Worm (Caenorhabditis elegans): ENCODE results near the gene pbo-6.
A peak's percentile ranks its signal among the peaks of the same experiment; 100 is the strongest.

pbo-6 gene

ce11 chrX:17434234-17434633, 5.4 kb downstream of the pbo-6 start, which contains the start of gene fubl-3:
fubl-3 (plus strand) TSS chrX:17434445.
- peak; percentile 55 for TF ChIP-seq lin-39 (tag; optimal IDR thresholded peaks at IDR 0.05)
- no peak for TF ChIP-seq nhr-237 (tag; optimal IDR thresholded peaks at IDR 0.05)
- no peak for TF ChIP-seq zag-1 (tag; optimal IDR thresholded peaks at IDR 0.05)
- peak; percentile 14 for TF ChIP-seq nhr-23 (tag; optimal IDR thresholded peaks at IDR 0.05)
- TF ChIP-seq lin-15B (tag; optimal IDR thresholded peaks at IDR 0.05): peak; percentile 27
- TF ChIP-seq skn-1 (tag; optimal IDR thresholded peaks at IDR 0.05): peak; percentile 11
- peak; percentile 27 for TF ChIP-seq elt-2 (tag; optimal IDR thresholded peaks at IDR 0.05)
- peak; percentile 82 for TF ChIP-seq nfya-1 (tag; optimal IDR thresholded peaks at IDR 0.05; ENCODE audit: insufficient read depth)
- TF ChIP-seq tbx-2 (tag; optimal IDR thresholded peaks at IDR 0.05): no peak
- peak; percentile 7 for TF ChIP-seq nhr-25 (tag; optimal IDR thresholded peaks at IDR 0.05)
- no peak for TF ChIP-seq ama-1 (optimal IDR thresholded peaks at IDR 0.05)
- TF ChIP-seq elt-1 (tag; optimal IDR thresholded peaks at IDR 0.05): peak; percentile 1
- TF ChIP-seq snpc-4 (tag; optimal IDR thresholded peaks at IDR 0.05): peak; percentile 72
- no peak for TF ChIP-seq daf-12 (tag; optimal IDR thresholded peaks at IDR 0.05)
- TF ChIP-seq pha-4 (tag; optimal IDR thresholded peaks at IDR 0.05): peak; percentile 23
- no peak for TF ChIP-seq eor-1 (tag; optimal IDR thresholded peaks at IDR 0.05)

DNA sequence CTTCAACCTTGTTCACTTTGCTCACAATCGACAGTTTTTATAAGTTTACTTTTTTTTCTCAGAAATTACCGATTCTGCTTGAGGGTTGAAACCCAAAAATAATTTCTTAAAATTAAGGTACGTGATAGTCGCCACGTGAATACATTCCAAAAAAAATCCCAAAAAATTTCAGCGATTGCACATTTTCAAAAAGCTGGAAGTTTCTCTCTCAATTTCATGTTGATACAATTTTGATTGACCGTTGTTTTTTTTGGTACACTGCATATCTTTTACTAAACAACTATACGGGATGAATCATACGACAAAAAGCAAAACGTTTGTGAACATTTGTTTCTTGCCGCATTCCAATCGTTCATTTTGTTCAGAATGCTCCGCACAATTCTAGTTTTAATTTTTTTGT, 9.5 kb downstream of the pbo-6 start, which contains the start of gene C36E6.8:
TSS of gene C36E6.8 (plus strand) at position 301 of the 400 bp plus-strand sequence.
- TF ChIP-seq nhr-76 (tag; optimal IDR thresholded peaks at IDR 0.05): no peak
- no peak for TF ChIP-seq daf-12 (tag; optimal IDR thresholded peaks at IDR 0.05)

DNA sequence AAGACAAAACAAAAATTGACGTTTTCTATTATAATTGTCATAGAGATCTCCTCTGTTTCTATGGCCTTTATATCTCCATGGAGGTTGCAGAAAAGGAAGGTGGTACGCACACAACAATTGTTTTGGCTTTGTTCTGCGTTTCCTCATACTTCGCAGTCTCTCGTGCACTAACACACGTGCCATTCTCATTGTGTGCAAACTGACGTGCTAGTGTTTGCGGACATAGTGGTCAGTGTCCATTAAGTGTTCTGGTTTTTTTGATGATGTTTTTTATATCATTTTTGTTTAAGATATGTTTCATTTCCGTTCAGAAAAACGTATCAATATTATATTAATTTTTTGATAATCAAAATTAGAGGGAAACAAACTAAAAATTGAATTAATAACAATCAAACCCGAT, 22.6 kb downstream of the pbo-6 start, which contains the start of gene C36E6.2:
TSS of gene C36E6.2 (plus strand) at position 261 of the 400 bp plus-strand sequence.
- TF ChIP-seq pha-4 (tag; optimal IDR thresholded peaks at IDR 0.05) (peak; percentile 80), snpc-4 (tag; optimal IDR thresholded peaks at IDR 0.05) (peak; percentile 65), jun-1 (tag; optimal IDR thresholded peaks at IDR 0.05) (peak; percentile 25), nhr-43 (tag; optimal IDR thresholded peaks at IDR 0.05; ENCODE audit: poor library complexity, severe bottlenecking) (peak; percentile 31), nhr-11 (tag; optimal IDR thresholded peaks at IDR 0.05) (no peak), lsy-12 (tag; optimal IDR thresholded peaks at IDR 0.05) (peak; percentile 42), mdl-1 (tag; optimal IDR thresholded peaks at IDR 0.05) (peak; percentile 98), elt-2 (tag; optimal IDR thresholded peaks at IDR 0.05) (peak; percentile 44), fos-1 (tag; optimal IDR thresholded peaks at IDR 0.05) (no peak), ceh-28 (tag; optimal IDR thresholded peaks at IDR 0.05) (peak; percentile 34), egl-5 (tag; optimal IDR thresholded peaks at IDR 0.05) (peak; percentile 89), nhr-12 (tag; optimal IDR thresholded peaks at IDR 0.05) (no peak), zag-1 (tag; optimal IDR thresholded peaks at IDR 0.05) (no peak), nhr-25 (tag; optimal IDR thresholded peaks at IDR 0.05) (peak; percentile 81), lin-15B (tag; optimal IDR thresholded peaks at IDR 0.05) (peak; percentile 27), lin-39 (tag; optimal IDR thresholded peaks at IDR 0.05) (peak; percentile 69), hmg-11 (tag; optimal IDR thresholded peaks at IDR 0.05) (peak; percentile 91), nhr-23 (tag; optimal IDR thresholded peaks at IDR 0.05) (peak; percentile 74), unc-39 (tag; optimal IDR thresholded peaks at IDR 0.05) (no peak), tbx-2 (tag; optimal IDR thresholded peaks at IDR 0.05) (no peak), nfya-1 (tag; optimal IDR thresholded peaks at IDR 0.05; ENCODE audit: insufficient read depth) (peak; percentile 77), nhr-77 (tag; optimal IDR thresholded peaks at IDR 0.05) (no peak), skn-1 (tag; optimal IDR thresholded peaks at IDR 0.05) (peak; percentile 62)

DNA sequence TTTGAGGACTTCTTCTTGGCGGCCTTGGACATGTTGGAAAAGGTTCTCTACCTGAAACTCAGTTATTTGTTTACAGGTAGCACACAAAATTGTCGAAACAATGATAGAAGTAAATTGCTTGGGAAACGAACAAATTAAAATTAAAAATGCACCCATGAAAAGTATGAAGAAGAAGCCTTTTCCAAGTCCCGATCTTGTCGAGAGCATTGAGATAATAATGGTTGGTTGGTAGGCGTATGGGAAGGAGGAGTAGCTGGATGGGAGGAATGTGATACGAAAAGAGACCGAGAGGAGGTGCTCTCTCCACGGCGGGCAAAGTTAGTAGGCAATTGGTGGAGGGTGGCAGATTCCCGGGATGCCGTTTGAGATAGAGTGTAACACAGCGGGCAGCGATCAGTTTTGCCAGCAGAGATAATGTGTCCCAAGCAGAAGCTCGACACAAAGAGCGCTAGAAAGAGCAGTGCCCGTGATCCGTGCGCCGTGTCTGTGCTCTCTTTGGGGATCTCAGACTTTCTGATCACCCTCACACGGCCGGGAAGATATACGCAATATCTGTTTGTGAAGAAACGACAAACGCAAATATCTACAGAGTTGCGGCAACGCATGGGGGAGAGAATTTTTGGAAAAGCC, 27.8 kb downstream of the pbo-6 start, which contains the start of gene mlc-2:
TSS of gene mlc-2 (minus strand) at position 51 of the 630 bp plus-strand sequence.
- TF ChIP-seq elt-2 (tag; optimal IDR thresholded peaks at IDR 0.05) (no peak), unc-62 (GFP tag; optimal IDR thresholded peaks at IDR 0.05) (no peak), ztf-4 (tag; optimal IDR thresholded peaks at IDR 0.05) (no peak), ceh-28 (tag; optimal IDR thresholded peaks at IDR 0.05) (no peak), pha-4 (tag; optimal IDR thresholded peaks at IDR 0.05) (peak; percentile 19), lin-39 (tag; optimal IDR thresholded peaks at IDR 0.05) (peak; percentile 8), nhr-25 (tag; optimal IDR thresholded peaks at IDR 0.05) (no peak)

ce11 chrX:17458887-17459286, 30.0 kb downstream of the pbo-6 start, which contains the start of gene mlc-1:
mlc-1 (plus strand) TSS chrX:17459210.
- TF ChIP-seq egl-27 (tag; optimal IDR thresholded peaks at IDR 0.05): no peak
- no peak for TF ChIP-seq fos-1 (tag; optimal IDR thresholded peaks at IDR 0.05)
- no peak for TF ChIP-seq egl-5 (tag; optimal IDR thresholded peaks at IDR 0.05)
- no peak for TF ChIP-seq nhr-11 (tag; optimal IDR thresholded peaks at IDR 0.05)
- no peak for TF ChIP-seq lsy-12 (tag; optimal IDR thresholded peaks at IDR 0.05)
- TF ChIP-seq mml-1 (tag; optimal IDR thresholded peaks at IDR 0.05): no peak
- TF ChIP-seq nhr-12 (tag; optimal IDR thresholded peaks at IDR 0.05): no peak
- no peak for TF ChIP-seq ceh-16 (tag; optimal IDR thresholded peaks at IDR 0.05)
- TF ChIP-seq lin-15B (tag; optimal IDR thresholded peaks at IDR 0.05): no peak
- TF ChIP-seq sea-2 (GFP tag; optimal IDR thresholded peaks at IDR 0.05): no peak
- TF ChIP-seq zag-1 (tag; optimal IDR thresholded peaks at IDR 0.05): no peak
- TF ChIP-seq tbx-2 (tag; optimal IDR thresholded peaks at IDR 0.05): no peak
- TF ChIP-seq fkh-2 (tag; optimal IDR thresholded peaks at IDR 0.05): no peak
- no peak for TF ChIP-seq lin-39 (tag; optimal IDR thresholded peaks at IDR 0.05)
- TF ChIP-seq mdl-1 (tag; optimal IDR thresholded peaks at IDR 0.05): no peak
- TF ChIP-seq hmg-11 (tag; optimal IDR thresholded peaks at IDR 0.05): no peak
- TF ChIP-seq skn-1 (tag; optimal IDR thresholded peaks at IDR 0.05): no peak
- no peak for TF ChIP-seq aly-2 (tag; optimal IDR thresholded peaks at IDR 0.05)
- TF ChIP-seq ceh-28 (tag; optimal IDR thresholded peaks at IDR 0.05): no peak
- TF ChIP-seq ztf-4 (tag; optimal IDR thresholded peaks at IDR 0.05): no peak

Data from whole organism, L3 larva.